Worm (Caenorhabditis elegans) whole organism, L1 larva: ENCODE results near the gene nhr-238.

ENCODE experiments used
- efl-1 ChIP-seq, 4 experiments: fragments of 150-350 bp; optimal IDR thresholded peaks in 3 of 4; peaks in 1 of 4; 1 replicate in 1 of 4; 2 replicates in 3 of 4; lab custom pipeline; 2014; ENCODE audit warnings: missing biosample characterization in 2 of 4, missing genetic modification characterization in 2 of 4, missing genetic modification reagents in 2 of 4
- lsy-2 ChIP-seq, 2 experiments: fragments of 150-350 bp; optimal IDR thresholded peaks; 2 replicates each; lab custom pipeline; 2014; ENCODE audit warnings: missing biosample characterization in 2 of 2, missing genetic modification characterization in 2 of 2
- nhr-11 ChIP-seq: fragments of 150-350 bp; optimal IDR thresholded peaks from 2 replicates; lab custom pipeline; 2014; ENCODE audit warnings: missing biosample characterization, missing genetic modification characterization
- nhr-28 ChIP-seq: fragments of 150-350 bp; optimal IDR thresholded peaks from 2 replicates; lab custom pipeline; 2014; ENCODE audit warnings: missing biosample characterization, missing genetic modification characterization
- pax-3 ChIP-seq: fragments of 200-800 bp; sonication (Bioruptor generic); optimal IDR thresholded peaks from 2 replicates; lab custom pipeline; 2018; ENCODE audit warnings: mild to moderate bottlenecking, missing genetic modification characterization, moderate library complexity, missing compliant biosample characterization
- rnt-1 ChIP-seq: sonication (generic microtip); optimal IDR thresholded peaks from 2 replicates; lab custom pipeline; 2016; ENCODE audit warnings: mild to moderate bottlenecking, missing genetic modification characterization, moderate library complexity, missing compliant biosample characterization
- snpc-4 ChIP-seq: fragments of 150-350 bp; optimal IDR thresholded peaks from 2 replicates; lab custom pipeline; 2014; ENCODE audit warnings: missing biosample characterization, missing genetic modification characterization
- tlp-1 ChIP-seq: fragments of 150-350 bp; optimal IDR thresholded peaks from 2 replicates; lab custom pipeline; 2014; ENCODE audit warnings: missing biosample characterization, missing genetic modification characterization
- unc-62 ChIP-seq: fragments of 150-350 bp; optimal IDR thresholded peaks from 2 replicates; lab custom pipeline; 2014; ENCODE audit warnings: missing biosample characterization, missing genetic modification reagents, missing genetic modification characterization

- TF ChIP-seq lsy-2 (tag; optimal IDR thresholded peaks at IDR 0.05; lab: Kevin White, UChicago), result no peak
- no peak for TF ChIP-seq nhr-11 (tag; lab: Kevin White, UChicago)
- TF ChIP-seq rnt-1 (tag; lab: Kevin White, UChicago), result no peak
- TF ChIP-seq efl-1 (optimal IDR thresholded peaks at IDR 0.05; lab: Kevin White, UChicago), result no peak
- TF ChIP-seq efl-1 (GFP tag; optimal IDR thresholded peaks at IDR 0.05 in 1 of 2; lab: Kevin White, UChicago), result no peak
- TF ChIP-seq tlp-1 (tag; lab: Kevin White, UChicago), result no peak
- TF ChIP-seq unc-62, result no peak
- TF ChIP-seq snpc-4 (tag; lab: Kevin White, UChicago), result no peak
- TF ChIP-seq pax-3 (tag; lab: Kevin White, UChicago), result no peak
- TF ChIP-seq nhr-28 (tag; lab: Kevin White, UChicago), result no peak
Observed at ce11 chrV:1583242-1583641, 46.0 kb downstream of the nhr-238 start.
